Fruit fly (Drosophila melanogaster) whole organism, adult: ENCODE results near the gene CG16974.

ENCODE experiments used
- CG12768 ChIP-seq: fragments of 200-800 bp; sonication (Bioruptor generic); optimal IDR thresholded peaks from 2 replicates; lab custom pipeline; 2017; ENCODE audit warnings: missing biosample characterization, missing genetic modification characterization, mild to moderate bottlenecking, moderate library complexity, missing genetic modification reagents
- CG7045 ChIP-seq: fragments of 200-800 bp; sonication (Bioruptor generic); optimal IDR thresholded peaks from 2 replicates; lab custom pipeline; 2017; ENCODE audit warnings: missing biosample characterization, mild to moderate bottlenecking, missing genetic modification characterization

DNA sequence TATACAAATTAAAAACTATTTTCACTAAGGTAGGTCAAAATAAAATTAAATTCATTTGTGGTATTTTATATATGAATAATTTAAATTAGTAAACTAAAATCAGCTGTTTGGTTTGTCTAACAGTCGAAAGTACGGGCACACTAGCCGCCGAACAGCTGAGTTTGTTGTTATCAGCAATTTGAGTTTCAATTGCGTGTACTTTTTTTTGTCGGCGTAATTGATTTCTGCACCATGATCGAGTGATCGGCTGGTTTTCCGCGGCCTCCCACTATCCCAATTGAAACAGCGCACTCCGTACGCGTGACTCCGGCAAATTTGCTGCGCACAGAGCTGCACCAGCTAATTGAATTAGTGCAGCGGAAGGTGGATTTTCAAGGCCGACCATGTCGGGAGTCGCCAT is 12.7 kb downstream of the CG16974 start, which contains the start of gene Alg7:
- TF ChIP-seq CG12768 (GFP tag; lab: Kevin White, UChicago) (no peak), CG7045 (GFP tag; lab: Kevin White, UChicago) (no peak)
